Fruit fly (Drosophila melanogaster) whole organism, prepupa: Measurements from ENCODE around the gene Mtr4.

Experiments used
- CG16779 ChIP-seq: fragments of 200-800 bp; sonication (Bioruptor generic); optimal IDR thresholded peaks from 3 replicates; lab custom pipeline; 2017; ENCODE audit warnings: missing biosample characterization, mild to moderate bottlenecking, missing genetic modification characterization
- CG3919 ChIP-seq: fragments of 200-800 bp; sonication (Bioruptor generic); optimal IDR thresholded peaks from 3 replicates; lab custom pipeline; 2016; ENCODE audit warnings: missing biosample characterization, missing genetic modification characterization
- CG4318 ChIP-seq: fragments of 200-800 bp; sonication (Bioruptor generic); optimal IDR thresholded peaks from 3 replicates; lab custom pipeline; 2017; ENCODE audit warnings: missing biosample characterization, mild to moderate bottlenecking, missing genetic modification characterization
- CG8319 ChIP-seq: fragments of 200-800 bp; sonication (Bioruptor generic); optimal IDR thresholded peaks from 3 replicates; lab custom pipeline; 2016; ENCODE audit warnings: missing biosample characterization, missing genetic modification characterization
- Ets96B ChIP-seq: fragments of 200-800 bp; optimal IDR thresholded peaks from 2 replicates; lab custom pipeline; 2019; ENCODE audit warnings: missing biosample characterization, mild to moderate bottlenecking, missing genetic modification characterization, moderate library complexity
- Hr4 ChIP-seq: fragments of 200-800 bp; sonication (Bioruptor generic); optimal IDR thresholded peaks from 3 replicates; lab custom pipeline; 2016; ENCODE audit warnings: missing biosample characterization, missing genetic modification characterization
- OdsH ChIP-seq: fragments of 200-800 bp; sonication (Bioruptor generic); optimal IDR thresholded peaks from 3 replicates; lab custom pipeline; 2016; ENCODE audit warnings: missing biosample characterization, missing genetic modification characterization
- Sox102F ChIP-seq: fragments of 200-800 bp; sonication (Bioruptor generic); optimal IDR thresholded peaks from 2 replicates; lab custom pipeline; 2016; ENCODE audit warnings: missing biosample characterization, mild to moderate bottlenecking, missing genetic modification characterization
- Sox15 ChIP-seq: fragments of 200-800 bp; sonication (Bioruptor generic); optimal IDR thresholded peaks from 3 replicates; lab custom pipeline; 2016; ENCODE audit warnings: missing biosample characterization, missing genetic modification characterization
- cyc ChIP-seq: fragments of 200-800 bp; sonication (Bioruptor generic); optimal IDR thresholded peaks from 3 replicates; lab custom pipeline; 2016; ENCODE audit warnings: missing biosample characterization, missing genetic modification characterization
- vri ChIP-seq: fragments of 200-800 bp; sonication (Bioruptor generic); optimal IDR thresholded peaks from 3 replicates; lab custom pipeline; 2016; ENCODE audit warnings: missing biosample characterization, mild to moderate bottlenecking, missing genetic modification characterization

- no peak for TF ChIP-seq CG3919 (GFP tag; lab: Kevin White, UChicago)
- TF ChIP-seq CG16779 (tag; lab: Kevin White, UChicago), result no peak
- TF ChIP-seq cyc (GFP tag; lab: Kevin White, UChicago), result no peak
- no peak for TF ChIP-seq Hr4
- TF ChIP-seq CG4318 (GFP tag; lab: Kevin White, UChicago), result no peak
- no peak for TF ChIP-seq vri (GFP tag; lab: Kevin White, UChicago)
- no peak for TF ChIP-seq Sox102F (GFP tag; lab: Kevin White, UChicago)
- TF ChIP-seq CG8319 (GFP tag; lab: Kevin White, UChicago), result no peak
- TF ChIP-seq Ets96B, result no peak
- no peak for TF ChIP-seq Sox15 (GFP tag; lab: Kevin White, UChicago)
- no peak for TF ChIP-seq OdsH
These were observed 16.0 kb downstream of the Mtr4 start, which contains the start of gene wek for dm6 chr2L:15768097-15768496.
